Worm (Caenorhabditis elegans): ENCODE measurements around the gene gst-13.

gst-13 gene

DNA sequence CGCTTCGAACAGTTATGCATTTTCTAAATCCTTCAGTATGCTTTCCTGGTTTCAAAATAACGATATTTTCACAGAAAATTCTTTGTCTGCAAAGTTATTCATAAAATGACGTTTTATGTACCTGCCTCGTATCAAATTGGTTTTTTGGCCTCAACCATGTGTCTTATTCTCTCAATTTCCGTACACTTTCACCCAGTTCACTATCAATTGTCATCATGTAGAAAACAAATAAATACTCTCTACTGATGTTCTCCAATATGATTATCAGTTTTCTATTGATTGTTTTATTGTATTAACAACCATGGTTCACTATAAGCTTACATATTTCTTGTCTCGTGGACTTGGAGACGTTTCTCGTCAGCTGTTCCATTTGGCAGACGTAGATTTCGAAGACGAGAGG, at the start of gene gst-13:
Gene gst-13 (plus strand): TSS at position 218 of the 400 bp plus-strand sequence.
- TF ChIP-seq him-1 (tag; optimal IDR thresholded peaks at IDR 0.05) (no peak), dao-5 (tag; optimal IDR thresholded peaks at IDR 0.05) (no peak), W03F9.2 (tag; optimal IDR thresholded peaks at IDR 0.05) (no peak)

- no peak for TF ChIP-seq dao-5 (tag; optimal IDR thresholded peaks at IDR 0.05)
- TF ChIP-seq W03F9.2 (tag; optimal IDR thresholded peaks at IDR 0.05) = no peak
- TF ChIP-seq him-1 (tag; optimal IDR thresholded peaks at IDR 0.05) = no peak
These were observed 45.3 kb upstream of the gst-13 start for ce11 chrII:9185915-9186314.

ce11 chrII:9188380-9188779, 42.9 kb upstream of the gst-13 start, which contains the start of gene sym-2:
Gene sym-2, minus strand, starts transcription at chrII:9188480.
- TF ChIP-seq him-1 (tag; optimal IDR thresholded peaks at IDR 0.05) (no peak), W03F9.2 (tag; optimal IDR thresholded peaks at IDR 0.05) (no peak), dao-5 (tag; optimal IDR thresholded peaks at IDR 0.05) (no peak)

- TF ChIP-seq W03F9.2 (tag; optimal IDR thresholded peaks at IDR 0.05) (no peak), dao-5 (tag; optimal IDR thresholded peaks at IDR 0.05) (no peak), him-1 (tag; optimal IDR thresholded peaks at IDR 0.05) (no peak)
These were observed 41.6 kb upstream of the gst-13 start for ce11 chrII:9189648-9190047.

DNA sequence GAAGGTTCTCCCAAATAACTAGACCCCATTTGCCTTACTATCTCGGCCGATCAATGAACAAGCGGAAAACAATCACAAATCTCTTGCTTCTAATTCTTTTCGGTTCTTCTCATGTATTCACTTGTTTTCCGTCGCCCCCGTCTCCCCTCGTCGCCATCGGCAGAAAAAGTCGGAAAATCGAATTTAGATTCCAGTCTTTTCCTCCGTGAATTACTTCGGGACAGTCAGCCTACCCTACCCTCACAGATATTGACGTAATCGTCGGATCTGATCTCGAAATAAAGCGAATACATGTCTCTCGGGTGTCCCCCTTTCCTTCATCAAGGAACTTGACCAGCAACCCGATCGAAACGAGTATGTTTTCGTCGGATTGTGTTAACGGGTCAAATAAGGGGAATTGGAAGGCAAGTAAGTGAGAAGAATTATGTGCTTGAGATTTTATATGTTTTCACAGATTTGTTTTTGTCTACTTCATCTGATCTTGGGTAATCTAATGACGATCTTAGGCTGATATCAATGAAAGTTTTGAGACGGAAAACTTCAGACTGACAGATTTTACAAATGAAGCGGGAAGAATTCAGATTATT, 40.7 kb upstream of the gst-13 start:
- TF ChIP-seq him-1 (tag; optimal IDR thresholded peaks at IDR 0.05) (no peak), W03F9.2 (tag; optimal IDR thresholded peaks at IDR 0.05) (no peak), dao-5 (tag; optimal IDR thresholded peaks at IDR 0.05) (no peak)

DNA sequence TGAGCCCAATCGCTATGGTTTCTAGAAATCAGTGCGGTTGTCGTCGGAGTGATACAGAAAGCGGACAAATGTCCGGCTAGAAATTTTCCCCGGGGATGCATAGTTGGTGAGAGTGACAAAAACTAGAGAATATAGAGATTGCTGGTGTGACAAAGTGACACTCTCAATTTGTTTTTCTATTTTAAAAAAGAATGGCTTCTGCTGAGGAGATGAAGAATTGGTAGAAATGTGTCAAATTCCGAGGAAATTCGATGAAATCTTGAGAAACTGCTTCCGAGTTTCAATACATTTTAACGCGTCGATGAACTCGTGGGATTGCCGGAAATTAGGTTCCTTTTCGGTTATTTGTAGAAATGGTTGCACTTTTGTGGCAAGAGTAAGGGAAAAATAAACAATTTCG, 37.1 kb upstream of the gst-13 start, which contains the start of gene twk-4:
Gene twk-4 (minus strand): TSS at position 101 of the 400 bp plus-strand sequence.
- TF ChIP-seq dao-5 (tag; optimal IDR thresholded peaks at IDR 0.05) (no peak), him-1 (tag; optimal IDR thresholded peaks at IDR 0.05) (no peak), W03F9.2 (tag; optimal IDR thresholded peaks at IDR 0.05) (no peak)

- TF ChIP-seq dao-5 (tag; optimal IDR thresholded peaks at IDR 0.05) = no peak
- no peak for TF ChIP-seq him-1 (tag; optimal IDR thresholded peaks at IDR 0.05)
- TF ChIP-seq W03F9.2 (tag; optimal IDR thresholded peaks at IDR 0.05) = peak; percentile 44
These were observed 34.9 kb upstream of the gst-13 start for ce11 chrII:9196325-9196724.

- TF ChIP-seq him-1 (tag; optimal IDR thresholded peaks at IDR 0.05) = no peak
- no peak for TF ChIP-seq W03F9.2 (tag; optimal IDR thresholded peaks at IDR 0.05)
- no peak for TF ChIP-seq dao-5 (tag; optimal IDR thresholded peaks at IDR 0.05)
These were observed 34.0 kb upstream of the gst-13 start, which contains the start of gene let-23 for ce11 chrII:9197212-9197611. Gene let-23, plus strand, starts transcription at chrII:9197512.

DNA sequence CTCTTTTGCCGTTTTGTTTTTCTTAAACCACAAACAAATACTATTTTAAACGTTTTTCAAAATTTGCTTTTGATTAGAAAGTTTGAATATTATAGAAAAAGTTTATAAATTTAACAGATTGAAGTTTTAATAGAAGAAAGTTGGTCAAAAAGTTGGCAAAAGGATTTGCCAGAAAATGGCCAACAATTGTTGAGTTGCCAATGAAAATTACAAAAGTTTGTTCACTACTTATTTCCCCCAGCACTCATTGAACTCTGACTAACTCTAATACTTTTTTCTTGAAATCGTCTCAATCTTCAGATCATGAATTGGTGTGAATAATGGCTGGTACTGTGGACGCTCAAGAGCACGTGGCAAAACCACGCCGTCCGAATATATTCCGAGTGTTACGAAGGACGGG, 21.2 kb upstream of the gst-13 start, which contains the start of gene ZK1067.4:
Gene ZK1067.4 (plus strand): TSS at position 301 of the 400 bp plus-strand sequence.
- TF ChIP-seq dao-5 (tag; optimal IDR thresholded peaks at IDR 0.05) (no peak), W03F9.2 (tag; optimal IDR thresholded peaks at IDR 0.05) (no peak), him-1 (tag; optimal IDR thresholded peaks at IDR 0.05) (no peak)

DNA sequence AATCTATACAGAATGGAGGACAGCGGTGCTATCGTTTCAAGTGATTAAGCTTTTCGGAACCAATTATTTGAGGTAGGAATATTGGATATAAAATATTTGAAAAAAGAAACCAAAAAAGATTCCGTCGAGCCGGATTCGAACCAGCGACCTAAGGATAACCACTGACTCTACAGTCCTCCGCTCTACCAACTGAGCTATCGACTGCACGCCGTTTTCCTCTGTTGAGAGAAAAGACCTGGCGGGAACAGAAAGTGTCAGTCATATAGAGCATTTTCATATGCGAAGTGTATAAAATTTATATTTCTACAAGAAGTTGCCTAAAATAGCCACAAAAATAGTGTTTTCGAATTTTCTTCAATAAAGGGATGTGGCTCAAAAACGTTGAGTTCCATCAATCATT, 19.6 kb upstream of the gst-13 start:
- TF ChIP-seq him-1 (tag; optimal IDR thresholded peaks at IDR 0.05) = no peak
- TF ChIP-seq W03F9.2 (tag; optimal IDR thresholded peaks at IDR 0.05) = no peak
- TF ChIP-seq dao-5 (tag; optimal IDR thresholded peaks at IDR 0.05) = no peak

ce11 chrII:9213055-9213708, 18.1 kb upstream of the gst-13 start, which contains the start of gene znfx-1:
Gene znfx-1, plus strand, starts transcription at chrII:9213658.
- TF ChIP-seq W03F9.2 (tag; optimal IDR thresholded peaks at IDR 0.05) = peak; percentile 46
- no peak for TF ChIP-seq dao-5 (tag; optimal IDR thresholded peaks at IDR 0.05)
- TF ChIP-seq him-1 (tag; optimal IDR thresholded peaks at IDR 0.05) = no peak

- TF ChIP-seq him-1 (tag; optimal IDR thresholded peaks at IDR 0.05) = no peak
These were observed 8.3 kb upstream of the gst-13 start, which contains the start of gene ZK1067.3 for ce11 chrII:9222969-9223368. Gene ZK1067.3, plus strand, starts transcription at chrII:9223269.

ce11 chrII:9227134-9227533, 4.1 kb upstream of the gst-13 start, which contains the start of gene abu-14:
Gene abu-14, minus strand, starts transcription at chrII:9227214.
- TF ChIP-seq W03F9.2 (tag; optimal IDR thresholded peaks at IDR 0.05) (no peak), dao-5 (tag; optimal IDR thresholded peaks at IDR 0.05) (no peak), him-1 (tag; optimal IDR thresholded peaks at IDR 0.05) (no peak)

DNA sequence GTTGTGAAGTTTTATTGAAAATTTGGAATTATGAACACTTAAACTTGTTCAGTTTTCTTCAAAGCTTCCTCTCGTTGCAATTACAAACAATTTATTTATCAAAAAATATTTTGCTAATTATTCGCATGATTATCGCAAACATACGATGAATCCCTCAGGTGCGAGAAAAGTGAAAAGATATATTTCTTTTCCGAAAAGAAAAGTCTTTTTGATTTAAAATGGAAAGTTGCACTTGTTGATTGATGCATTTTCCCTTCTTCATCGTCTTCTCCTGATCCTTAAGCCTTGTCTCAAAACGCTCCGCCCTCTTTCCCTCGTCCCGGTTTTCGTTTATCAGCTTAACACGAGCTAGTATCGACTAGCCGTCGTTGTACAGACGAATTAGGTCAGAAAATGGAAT, 1.2 kb downstream of the gst-13 start:
- TF ChIP-seq dao-5 (tag; optimal IDR thresholded peaks at IDR 0.05) = no peak
- no peak for TF ChIP-seq W03F9.2 (tag; optimal IDR thresholded peaks at IDR 0.05)
- no peak for TF ChIP-seq him-1 (tag; optimal IDR thresholded peaks at IDR 0.05)
